Fruit fly (Drosophila melanogaster): Measurements from ENCODE around the gene CG44532.

The CG44532 gene

dm6 chrX:9119671-9120364 lies 42.1 kb upstream of the CG44532 start (continued):
- TF ChIP-seq Ravus (GFP tag; IDR thresholded peaks at IDR 0.05) (no peak), CG12071 (GFP tag; optimal IDR thresholded peaks at IDR 0.05) (no peak), D (optimal IDR thresholded peaks at IDR 0.05) (no peak), D (GFP tag; optimal IDR thresholded peaks at IDR 0.05) (peak; percentile 46), CG32767 (GFP tag; IDR thresholded peaks at IDR 0.05) (no peak), CG32532 (GFP tag; IDR thresholded peaks at IDR 0.05) (no peak), Atf6 (GFP tag; IDR thresholded peaks at IDR 0.05) (no peak), CG33213 (GFP tag; optimal IDR thresholded peaks at IDR 0.05) (no peak), Blimp-1 (GFP tag; optimal IDR thresholded peaks at IDR 0.05) (peak; percentile 15), en (GFP tag; optimal IDR thresholded peaks at IDR 0.05) (no peak), CG31441 (GFP tag; IDR thresholded peaks at IDR 0.05) (peak; percentile 35; the same call in 1 of the 2 replicates), CG17385 (GFP tag; optimal IDR thresholded peaks at IDR 0.05) (peak; percentile 39), Sox100B (GFP tag; optimal IDR thresholded peaks at IDR 0.05) (peak; percentile 67), lmd (GFP tag; IDR thresholded peaks at IDR 0.05) (peak; percentile 44), Ets65A (GFP tag) (peak; percentile 80), Drgx (GFP tag; IDR thresholded peaks at IDR 0.05) (no peak), CG9215 (GFP tag; IDR thresholded peaks at IDR 0.05) (no peak), HHEX (GFP tag; optimal IDR thresholded peaks at IDR 0.05) (peak; percentile 6), Tbp (GFP tag; optimal IDR thresholded peaks at IDR 0.05) (no peak), crol (GFP tag; IDR thresholded peaks at IDR 0.05) (peak; percentile 73), Med (GFP tag) (peak; percentile 63), Myb (GFP tag; optimal IDR thresholded peaks at IDR 0.05) (peak; percentile 6), Awh (GFP tag; IDR thresholded peaks at IDR 0.05) (no peak), Rfx (GFP tag; IDR thresholded peaks at IDR 0.05) (no peak), lilli (GFP tag; optimal IDR thresholded peaks at IDR 0.05) (peak; percentile 1), Camta (GFP tag; optimal IDR thresholded peaks at IDR 0.05) (no peak), CG14710 (tag; optimal IDR thresholded peaks at IDR 0.05) (peak; percentile 22), PHDP (tag; optimal IDR thresholded peaks at IDR 0.05) (peak; percentile 6), CG6689 (GFP tag; IDR thresholded peaks at IDR 0.05) (no peak), nau (GFP tag; optimal IDR thresholded peaks at IDR 0.05) (no peak), CG6654 (GFP tag; optimal IDR thresholded peaks at IDR 0.05) (no peak), trh (GFP tag; optimal IDR thresholded peaks at IDR 0.05) (no peak), cwo (GFP tag; optimal IDR thresholded peaks at IDR 0.05) (peak; percentile 0), CG30403 (GFP tag; optimal IDR thresholded peaks at IDR 0.05) (peak; percentile 38), CG4282 (GFP tag; optimal IDR thresholded peaks at IDR 0.05) (no peak), Dfd (GFP tag; optimal IDR thresholded peaks at IDR 0.05) (no peak), gcm2 (GFP tag; optimal IDR thresholded peaks at IDR 0.05) (no peak), ind (GFP tag; optimal IDR thresholded peaks at IDR 0.05) (peak; percentile 31), CG7839 (tag; optimal IDR thresholded peaks at IDR 0.05) (peak; percentile 37), CG11723 (GFP tag; optimal IDR thresholded peaks at IDR 0.05) (no peak), CG4730 (GFP tag; IDR thresholded peaks at IDR 0.05) (no peak), D19B (GFP tag; optimal IDR thresholded peaks at IDR 0.05) (peak; percentile 7), CG30431 (GFP tag; optimal IDR thresholded peaks at IDR 0.05) (no peak), knrl (GFP tag; IDR thresholded peaks at IDR 0.05; ENCODE audit: partially characterized antibody) (no peak), CG13123 (GFP tag; optimal IDR thresholded peaks at IDR 0.05) (no peak), ham (GFP tag; IDR thresholded peaks at IDR 0.05) (no peak), CG31365 (tag; optimal IDR thresholded peaks at IDR 0.05) (no peak), CG9727 (GFP tag; optimal IDR thresholded peaks at IDR 0.05) (peak; percentile 16), ems (GFP tag; optimal IDR thresholded peaks at IDR 0.05) (no peak), CG1792 (GFP tag; optimal IDR thresholded peaks at IDR 0.05) (no peak), B-H1 (GFP tag; IDR thresholded peaks at IDR 0.05) (no peak), sens (GFP tag) (peak; percentile 73)
